Worm (Caenorhabditis elegans) whole organism, L4 larva: Measurements from ENCODE around the gene sra-9.

Source experiments
- Y75B8A.6 ChIP-seq: fragments of 200-800 bp; sonication (Bioruptor generic); IDR thresholded peaks from 2 replicates; pipeline ENCODE4 v1.3.6; 2022; ENCODE audit warnings: missing genetic modification reagents, missing genetic modification characterization, missing compliant biosample characterization
- egl-43 ChIP-seq: fragments of 200-800 bp; sonication (Bioruptor generic); IDR thresholded peaks from 2 replicates; pipeline ENCODE4 v1.3.6; 2022; ENCODE audit warnings: missing genetic modification reagents, missing genetic modification characterization, missing compliant biosample characterization
- hlh-30 ChIP-seq: sonication (generic microtip); optimal IDR thresholded peaks from 2 replicates; lab custom pipeline; 2017; ENCODE audit warnings: antibody characterized with exemption, mild to moderate bottlenecking, missing genetic modification characterization, missing compliant biosample characterization; ENCODE audit not compliant: insufficient read depth
- lin-38 ChIP-seq: fragments of 200-800 bp; sonication (Bioruptor generic); IDR thresholded peaks from 2 replicates; pipeline ENCODE4 v1.3.6; 2022; ENCODE audit warnings: missing genetic modification reagents, missing genetic modification characterization, missing compliant biosample characterization
- mxl-3 ChIP-seq: fragments of 200-800 bp; sonication (Bioruptor generic); optimal IDR thresholded peaks from 2 replicates; lab custom pipeline; 2018; ENCODE audit warnings: mild to moderate bottlenecking, missing genetic modification characterization, missing compliant biosample characterization
- nhr-102 ChIP-seq: sonication (generic microtip); optimal IDR thresholded peaks from 2 replicates; lab custom pipeline; 2016; ENCODE audit warnings: mild to moderate bottlenecking, missing genetic modification characterization, moderate library complexity, missing compliant biosample characterization
- nhr-28 ChIP-seq: fragments of 150-350 bp; optimal IDR thresholded peaks from 2 replicates; lab custom pipeline; 2014; ENCODE audit warnings: missing biosample characterization, missing genetic modification characterization
- pqm-1 ChIP-seq: sonication (generic microtip); optimal IDR thresholded peaks from 2 replicates; lab custom pipeline; 2017; ENCODE audit warnings: missing biosample characterization, missing genetic modification characterization
- unc-62 ChIP-seq, 3 experiments: fragments of 150-350 bp in 1 of 3; sonication (generic microtip); optimal IDR thresholded peaks in 2 of 3; peaks in 1 of 3; 1 replicate in 1 of 3; 2 replicates in 2 of 3; lab custom pipeline; 2014 to 2017; ENCODE audit warnings: missing biosample characterization in 3 of 3, missing genetic modification characterization in 3 of 3, missing genetic modification reagents in 3 of 3, missing genotype in 1 of 3

ce11 chrII:9532011-9532410, at the start of gene sra-9:
- TF ChIP-seq hlh-30 (tag; lab: Kevin White, UChicago) (no peak), mxl-3 (GFP tag; lab: Kevin White, UChicago) (no peak), nhr-102 (tag; lab: Kevin White, UChicago) (no peak), lin-38 (no peak), unc-62 (GFP tag; optimal IDR thresholded peaks at IDR 0.05 in 1 of 2; lab: Kevin White, UChicago) (no peak), unc-62 (tag; optimal IDR thresholded peaks at IDR 0.05; lab: Kevin White, UChicago) (no peak), Y75B8A.6 (GFP tag; lab: Robert Waterston, UW) (no peak), egl-43 (GFP tag; lab: Robert Waterston, UW) (no peak), pqm-1 (tag; lab: Kevin White, UChicago) (no peak), nhr-28 (tag; lab: Kevin White, UChicago) (no peak)
